Worm (Caenorhabditis elegans) whole organism, young adult: Measurements from ENCODE around the gene elo-5.

Experiments used
- F33H1.4 ChIP-seq: fragments of 200-800 bp; sonication (Bioruptor generic); IDR thresholded peaks from 2 replicates; pipeline ENCODE4 v1.3.6; 2022; ENCODE audit warnings: missing genetic modification reagents, missing genetic modification characterization, missing compliant biosample characterization
- F52B5.7 ChIP-seq: sonication (generic microtip); optimal IDR thresholded peaks from 2 replicates; lab custom pipeline; 2016; ENCODE audit warnings: mild to moderate bottlenecking, missing genetic modification characterization, missing compliant biosample characterization
- F55B11.4 ChIP-seq: sonication (generic microtip); optimal IDR thresholded peaks from 2 replicates; lab custom pipeline; 2016; ENCODE audit warnings: missing compliant biosample characterization, missing genetic modification characterization, borderline replicate concordance; ENCODE audit not compliant: insufficient read depth
- F57C9.4 ChIP-seq: sonication (generic microtip); optimal IDR thresholded peaks from 2 replicates; lab custom pipeline; 2017; ENCODE audit warnings: mild to moderate bottlenecking, missing genetic modification characterization, missing compliant biosample characterization
- T26A5.8 ChIP-seq: sonication (generic microtip); optimal IDR thresholded peaks from 2 replicates; lab custom pipeline; 2016; ENCODE audit warnings: missing genetic modification characterization, missing compliant biosample characterization
- Y53G8AR.9 ChIP-seq: fragments of 200-800 bp; sonication (Bioruptor generic); conservative IDR thresholded peaks from 2 replicates; pipeline ENCODE4 v1.3.6; 2022; ENCODE audit warnings: missing genetic modification reagents, missing genetic modification characterization, missing compliant biosample characterization
- Y56A3A.18 ChIP-seq: fragments of 200-800 bp; sonication (Bioruptor generic); IDR thresholded peaks from 2 replicates; pipeline ENCODE4 v1.3.6; 2022; ENCODE audit warnings: missing genetic modification reagents, missing genetic modification characterization, missing compliant biosample characterization
- Y67H2A.10 ChIP-seq: fragments of 200-800 bp; sonication (Bioruptor generic); conservative IDR thresholded peaks from 2 replicates; pipeline ENCODE4 v1.3.6; 2022; ENCODE audit warnings: missing genetic modification reagents, missing genetic modification characterization, missing compliant biosample characterization
- Y79H2A.3 ChIP-seq: fragments of 200-800 bp; sonication (Bioruptor generic); conservative IDR thresholded peaks from 2 replicates; pipeline ENCODE4 v1.3.6; 2022; ENCODE audit warnings: missing genetic modification reagents, missing genetic modification characterization, missing compliant biosample characterization
- Y95B8A.8 ChIP-seq: fragments of 200-800 bp; sonication (Bioruptor generic); IDR thresholded peaks from 2 replicates; pipeline ENCODE4 v1.3.6; 2022; ENCODE audit warnings: missing genetic modification reagents, missing genetic modification characterization, missing compliant biosample characterization
- akir-1 ChIP-seq: fragments of 200-800 bp; sonication (Bioruptor generic); optimal IDR thresholded peaks from 2 replicates; lab custom pipeline; 2018; ENCODE audit warnings: mild to moderate bottlenecking, missing genetic modification characterization, moderate library complexity, missing compliant biosample characterization
- aptf-3 ChIP-seq: fragments of 200-800 bp; sonication (Bioruptor generic); IDR thresholded peaks from 2 replicates; pipeline ENCODE4 v1.3.6; 2022; ENCODE audit warnings: missing genetic modification characterization, missing compliant biosample characterization
- bed-1 ChIP-seq: fragments of 200-800 bp; sonication (Bioruptor generic); IDR thresholded peaks from 2 replicates; pipeline ENCODE4 v1.3.6; 2022; ENCODE audit warnings: missing genetic modification reagents, missing genetic modification characterization, missing compliant biosample characterization
- ccch-3 ChIP-seq: fragments of 200-800 bp; sonication (Bioruptor generic); optimal IDR thresholded peaks from 2 replicates; lab custom pipeline; 2018; ENCODE audit warnings: mild to moderate bottlenecking, missing genetic modification characterization, missing compliant biosample characterization
- die-1 ChIP-seq: sonication (generic microtip); optimal IDR thresholded peaks from 2 replicates; lab custom pipeline; 2016; ENCODE audit warnings: missing genotype, mild to moderate bottlenecking, missing genetic modification characterization, missing compliant biosample characterization
- dox-1 ChIP-seq: fragments of 200-800 bp; sonication (Bioruptor generic); IDR thresholded peaks from 2 replicates; pipeline ENCODE4 v1.3.6; 2022; ENCODE audit warnings: missing genetic modification reagents, missing genetic modification characterization, missing compliant biosample characterization
- dpl-1 ChIP-seq: fragments of 150-350 bp; optimal IDR thresholded peaks from 2 replicates; lab custom pipeline; 2014; ENCODE audit warnings: missing biosample characterization, missing genetic modification reagents, missing genetic modification characterization
- efl-1 ChIP-seq: fragments of 150-350 bp; optimal IDR thresholded peaks from 2 replicates; lab custom pipeline; 2014; ENCODE audit warnings: missing biosample characterization, missing genetic modification reagents, missing genetic modification characterization
- egl-44 ChIP-seq: fragments of 200-800 bp; sonication (Bioruptor generic); IDR thresholded peaks from 2 replicates; pipeline ENCODE4 v1.3.6; 2022; ENCODE audit warnings: missing genetic modification reagents, missing genetic modification characterization, missing compliant biosample characterization
- him-1 ChIP-seq: sonication (generic microtip); optimal IDR thresholded peaks from 2 replicates; lab custom pipeline; 2016; ENCODE audit warnings: missing genotype, missing genetic modification reagents, missing genetic modification characterization, missing compliant biosample characterization
- hmg-1.2 ChIP-seq: fragments of 200-800 bp; sonication (Bioruptor generic); IDR thresholded peaks from 2 replicates; pipeline ENCODE4 v1.3.6; 2022; ENCODE audit warnings: missing genetic modification reagents, missing genetic modification characterization, missing compliant biosample characterization
- hmg-20 ChIP-seq: fragments of 200-800 bp; sonication (Bioruptor generic); IDR thresholded peaks from 2 replicates; pipeline ENCODE4 v1.3.6; 2022; ENCODE audit warnings: missing genetic modification reagents, missing genetic modification characterization, missing compliant biosample characterization
- hsf-1 ChIP-seq: fragments of 200-800 bp; sonication (Bioruptor generic); IDR thresholded peaks from 2 replicates; pipeline ENCODE4 v1.3.6; 2022; ENCODE audit warnings: missing genetic modification reagents, missing genetic modification characterization, missing compliant biosample characterization
- lag-1 ChIP-seq: fragments of 200-800 bp; sonication (Bioruptor generic); IDR thresholded peaks from 2 replicates; pipeline ENCODE4 v1.3.6; 2022; ENCODE audit warnings: missing genetic modification reagents, missing genetic modification characterization, missing compliant biosample characterization
- lin-26 ChIP-seq: fragments of 200-800 bp; sonication (Bioruptor generic); IDR thresholded peaks from 2 replicates; pipeline ENCODE4 v1.3.6; 2022; ENCODE audit warnings: missing genetic modification reagents, missing genetic modification characterization, missing compliant biosample characterization
- lsy-27 ChIP-seq: sonication (generic microtip); optimal IDR thresholded peaks from 2 replicates; lab custom pipeline; 2017; ENCODE audit warnings: missing genetic modification characterization, mild to moderate bottlenecking, missing compliant biosample characterization, antibody characterized with exemption, missing genotype, borderline replicate concordance; ENCODE audit not compliant: insufficient read depth
- madf-3 ChIP-seq: fragments of 200-800 bp; sonication (Bioruptor generic); IDR thresholded peaks from 2 replicates; pipeline ENCODE4 v1.3.6; 2022; ENCODE audit warnings: missing genetic modification reagents, missing genetic modification characterization, missing compliant biosample characterization
- madf-8 ChIP-seq: fragments of 200-800 bp; sonication (Bioruptor generic); conservative IDR thresholded peaks from 2 replicates; pipeline ENCODE4 v1.3.6; 2022; ENCODE audit warnings: missing genetic modification reagents, missing genetic modification characterization, missing compliant biosample characterization
- mcd-1 ChIP-seq: fragments of 200-800 bp; sonication (Bioruptor generic); IDR thresholded peaks from 2 replicates; pipeline ENCODE4 v1.3.6; 2022; ENCODE audit warnings: missing genetic modification reagents, missing genetic modification characterization, missing compliant biosample characterization
- nfya-2 ChIP-seq: fragments of 200-800 bp; sonication (Bioruptor generic); IDR thresholded peaks from 2 replicates; pipeline ENCODE4 v1.3.6; 2022; ENCODE audit warnings: missing genetic modification reagents, missing genetic modification characterization, missing compliant biosample characterization
- nfyb-1 ChIP-seq: fragments of 200-800 bp; sonication (Bioruptor generic); IDR thresholded peaks from 2 replicates; pipeline ENCODE4 v1.3.6; 2022; ENCODE audit warnings: missing genetic modification reagents, missing genetic modification characterization, missing compliant biosample characterization
- nhr-80 ChIP-seq: sonication (generic microtip); optimal IDR thresholded peaks from 2 replicates; lab custom pipeline; 2016; ENCODE audit warnings: missing genetic modification characterization, missing compliant biosample characterization
- pha-4 ChIP-seq: fragments of 150-350 bp; sonication (generic microtip); optimal IDR thresholded peaks from 2 replicates; lab custom pipeline; 2014; ENCODE audit warnings: missing biosample characterization, missing genetic modification reagents, missing genetic modification characterization
- repo-1 ChIP-seq: sonication (generic microtip); optimal IDR thresholded peaks from 2 replicates; lab custom pipeline; 2017; ENCODE audit warnings: mild to moderate bottlenecking, missing genetic modification characterization, missing compliant biosample characterization
- rpc-1 ChIP-seq, 2 experiments: fragments of 150-350 bp in 1 of 2; sonication (generic microtip) in 1 of 2; optimal IDR thresholded peaks; 2 replicates each; lab custom pipeline; 2014 to 2018; ENCODE audit warnings: missing biosample characterization in 1 of 2, missing genetic modification characterization in 1 of 2, missing genetic modification reagents in 1 of 2, missing genotype in 1 of 2
- sdz-38 ChIP-seq: sonication (generic microtip); optimal IDR thresholded peaks from 2 replicates; lab custom pipeline; 2016; ENCODE audit warnings: missing genotype, missing genetic modification characterization, missing compliant biosample characterization
- sptf-2 ChIP-seq: fragments of 200-800 bp; sonication (Bioruptor generic); optimal IDR thresholded peaks from 2 replicates; lab custom pipeline; 2018; ENCODE audit warnings: mild to moderate bottlenecking, missing genetic modification characterization, missing compliant biosample characterization
- tbx-9 ChIP-seq: sonication (generic microtip); optimal IDR thresholded peaks from 2 replicates; lab custom pipeline; 2016; ENCODE audit warnings: borderline replicate concordance, missing genetic modification characterization, inconsistent platforms, missing compliant biosample characterization
- xnd-1 ChIP-seq: sonication (generic microtip); optimal IDR thresholded peaks from 2 replicates; lab custom pipeline; 2016; ENCODE audit warnings: missing genotype, missing genetic modification reagents, missing genetic modification characterization, missing compliant biosample characterization

elo-5 gene

ce11 chrIV:5377062-5377461 is at the start of gene elo-5:
Gene elo-5 (minus strand): TSS chrIV:5377117.
- no peak for TF ChIP-seq sptf-2 (GFP tag; lab: Kevin White, UChicago)
- TF ChIP-seq nhr-80 (tag; lab: Kevin White, UChicago): peak; percentile 77
- TF ChIP-seq, all 124 proteins: peak for 1

- TF ChIP-seq bed-1 (GFP tag; lab: Robert Waterston, UW) (no peak), akir-1 (GFP tag; lab: Kevin White, UChicago) (no peak), dpl-1 (GFP tag; lab: Kevin White, UChicago) (no peak), tbx-9 (tag; lab: Kevin White, UChicago) (no peak), efl-1 (GFP tag; lab: Kevin White, UChicago) (no peak), madf-8 (GFP tag; lab: Robert Waterston, UW) (no peak), Y56A3A.18 (GFP tag; lab: Robert Waterston, UW) (no peak), pha-4 (tag; lab: Kevin White, UChicago) (no peak), F52B5.7 (tag; lab: Kevin White, UChicago) (no peak), dox-1 (no peak), nfyb-1 (GFP tag; lab: Robert Waterston, UW) (no peak)
- TF ChIP-seq, all 124 proteins: peak for 0
Observed at ce11 chrIV:5419122-5419521, 42.2 kb upstream of the elo-5 start, which contains the start of gene ehn-3. Gene ehn-3 (minus strand): TSS chrIV:5419222.

- TF ChIP-seq xnd-1 (tag; lab: Kevin White, UChicago) (no peak), repo-1 (no peak), hmg-1.2 (peak; percentile 64), Y95B8A.8 (GFP tag; lab: Robert Waterston, UW) (no peak)
Observed at ce11 chrIV:5415696-5416095, 38.8 kb upstream of the elo-5 start, which contains the start of gene spp-7. Gene spp-7 (minus strand): TSS chrIV:5415796.

DNA sequence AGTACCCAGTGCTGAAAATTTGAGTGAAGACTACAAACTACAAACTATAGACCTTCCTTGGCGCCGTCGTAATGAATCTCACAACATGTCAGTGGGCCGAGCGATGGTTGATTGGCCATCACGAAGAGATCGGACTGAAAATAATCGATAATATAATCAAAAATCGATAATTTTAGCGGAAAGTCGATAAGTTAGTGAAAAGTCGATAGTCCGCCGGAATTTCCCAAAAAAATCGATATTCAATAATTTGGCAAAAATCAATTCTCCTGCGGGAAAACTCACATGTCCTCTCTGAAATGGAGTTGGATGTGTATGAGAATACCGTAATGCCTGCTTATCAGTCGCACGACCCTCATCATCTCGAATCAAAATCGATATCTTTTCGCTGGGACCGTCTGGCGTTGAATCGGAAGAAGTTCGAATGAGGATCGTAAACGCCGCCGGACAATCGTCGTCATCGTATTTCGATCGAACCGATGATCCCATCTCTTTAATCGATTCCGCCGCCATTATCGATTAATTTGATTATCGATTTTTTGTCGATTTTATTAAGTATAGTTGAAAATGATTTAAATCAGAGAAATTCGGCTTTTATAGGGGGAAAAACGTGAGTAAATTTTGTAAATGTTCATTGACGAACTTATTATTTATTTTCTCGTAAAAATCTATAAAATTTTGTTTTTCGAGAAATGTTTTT is 34.9 kb upstream of the elo-5 start, which contains the start of gene ZK616.8:
TSS of gene ZK616.8 (minus strand) at position 553 of the 697 bp plus-strand sequence.
- TF ChIP-seq hsf-1 (GFP tag; lab: Robert Waterston, UW): no peak
- TF ChIP-seq lag-1 (GFP tag; lab: Robert Waterston, UW): no peak
- TF ChIP-seq nfya-2 (GFP tag; lab: Robert Waterston, UW): no peak
- TF ChIP-seq F33H1.4 (GFP tag; lab: Robert Waterston, UW): no peak
- no peak for TF ChIP-seq T26A5.8 (tag; lab: Kevin White, UChicago)
- TF ChIP-seq Y67H2A.10 (GFP tag; lab: Robert Waterston, UW): no peak
- TF ChIP-seq egl-44 (GFP tag; lab: Robert Waterston, UW): no peak
- no peak for TF ChIP-seq him-1 (tag; lab: Kevin White, UChicago)
- no peak for TF ChIP-seq F55B11.4
- TF ChIP-seq, all 124 proteins: peak for 0

DNA sequence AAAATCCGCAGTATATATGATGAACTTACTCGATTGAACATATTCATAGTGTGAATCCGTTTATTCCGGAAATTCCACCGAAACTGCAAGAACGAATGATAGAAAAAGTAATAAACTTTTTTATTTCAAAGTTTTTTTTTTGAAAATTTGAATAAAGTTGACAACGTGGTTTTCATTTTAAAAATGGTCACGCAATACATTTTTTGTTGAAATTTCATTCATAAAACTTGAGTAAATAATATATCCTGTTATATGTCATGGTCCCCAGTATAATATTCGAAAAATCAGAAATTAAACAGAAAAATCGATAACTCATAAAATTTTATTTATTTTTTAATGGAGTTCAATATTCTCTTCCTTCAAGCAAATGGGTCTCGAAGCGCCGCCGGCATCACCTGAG is 34.2 kb upstream of the elo-5 start, which contains the start of gene ZK616.65:
TSS of gene ZK616.65 (minus strand) at position 101 of the 400 bp plus-strand sequence.
- no peak for TF ChIP-seq hmg-20 (GFP tag; lab: Robert Waterston, UW)
- TF ChIP-seq Y53G8AR.9: no peak
- TF ChIP-seq lin-26 (GFP tag; lab: Robert Waterston, UW): no peak
- no peak for TF ChIP-seq mcd-1
- TF ChIP-seq madf-3: no peak
- no peak for TF ChIP-seq F57C9.4 (tag; lab: Kevin White, UChicago)
- no peak for TF ChIP-seq Y79H2A.3 (GFP tag; lab: Robert Waterston, UW)
- no peak for TF ChIP-seq lsy-27 (tag; lab: Kevin White, UChicago)
- TF ChIP-seq F55B11.4: no peak
- no peak for TF ChIP-seq ccch-3
- TF ChIP-seq rpc-1 (optimal IDR thresholded peaks at IDR 0.05; lab: Kevin White, UChicago): no peak
- TF ChIP-seq rpc-1 (tag; optimal IDR thresholded peaks at IDR 0.05; lab: Kevin White, UChicago): no peak
- TF ChIP-seq sdz-38: no peak
- no peak for TF ChIP-seq Y56A3A.18 (GFP tag; lab: Robert Waterston, UW)
- no peak for TF ChIP-seq die-1 (tag; lab: Kevin White, UChicago)
- no peak for TF ChIP-seq aptf-3
- no peak for TF ChIP-seq Y67H2A.10 (GFP tag; lab: Robert Waterston, UW)
